Worm (Caenorhabditis elegans) whole organism, L2 larva: ENCODE data around the gene ins-6.

ENCODE experiments used
- alr-1 ChIP-seq: fragments of 150-350 bp; optimal IDR thresholded peaks from 2 replicates; lab custom pipeline; 2014; ENCODE audit warnings: missing biosample characterization, missing genetic modification characterization
- ama-1 ChIP-seq: fragments of 150-350 bp; optimal IDR thresholded peaks from 2 replicates; lab custom pipeline; 2018; ENCODE audit warnings: inconsistent platforms
- ceh-82 ChIP-seq: fragments of 150-350 bp; optimal IDR thresholded peaks from 2 replicates; lab custom pipeline; 2014; ENCODE audit warnings: missing biosample characterization, missing genetic modification characterization
- egl-27 ChIP-seq: sonication (generic microtip); optimal IDR thresholded peaks from 3 replicates; lab custom pipeline; 2017; ENCODE audit warnings: missing biosample characterization, missing genetic modification reagents, missing genetic modification characterization
- fos-1 ChIP-seq: fragments of 150-350 bp; optimal IDR thresholded peaks from 2 replicates; lab custom pipeline; 2014; ENCODE audit warnings: missing biosample characterization, missing genetic modification characterization
- lin-13 ChIP-seq: fragments of 150-350 bp; optimal IDR thresholded peaks from 2 replicates; lab custom pipeline; 2014; ENCODE audit warnings: missing biosample characterization, missing genetic modification reagents, missing genetic modification characterization
- nhr-12 ChIP-seq: fragments of 150-350 bp; optimal IDR thresholded peaks from 2 replicates; lab custom pipeline; 2014; ENCODE audit warnings: missing biosample characterization, missing genetic modification characterization
- nhr-23 ChIP-seq: fragments of 150-350 bp; optimal IDR thresholded peaks from 2 replicates; lab custom pipeline; 2014; ENCODE audit warnings: missing biosample characterization, missing genetic modification reagents, missing genetic modification characterization
- skn-1 ChIP-seq: sonication (generic microtip); optimal IDR thresholded peaks from 2 replicates; lab custom pipeline; 2017; ENCODE audit warnings: missing biosample characterization, missing genetic modification characterization
- snpc-4 ChIP-seq: fragments of 150-350 bp; optimal IDR thresholded peaks from 2 replicates; lab custom pipeline; 2014; ENCODE audit warnings: missing biosample characterization, missing genetic modification characterization
- unc-39 ChIP-seq: fragments of 150-350 bp; optimal IDR thresholded peaks from 2 replicates; lab custom pipeline; 2014; ENCODE audit warnings: missing biosample characterization, missing genetic modification characterization
- ztf-11 ChIP-seq: sonication (generic microtip); optimal IDR thresholded peaks from 2 replicates; lab custom pipeline; 2017; ENCODE audit warnings: missing biosample characterization, missing genetic modification characterization
- ztf-4 ChIP-seq: fragments of 150-350 bp; optimal IDR thresholded peaks from 2 replicates; lab custom pipeline; 2014; ENCODE audit warnings: missing biosample characterization, missing genetic modification characterization

DNA sequence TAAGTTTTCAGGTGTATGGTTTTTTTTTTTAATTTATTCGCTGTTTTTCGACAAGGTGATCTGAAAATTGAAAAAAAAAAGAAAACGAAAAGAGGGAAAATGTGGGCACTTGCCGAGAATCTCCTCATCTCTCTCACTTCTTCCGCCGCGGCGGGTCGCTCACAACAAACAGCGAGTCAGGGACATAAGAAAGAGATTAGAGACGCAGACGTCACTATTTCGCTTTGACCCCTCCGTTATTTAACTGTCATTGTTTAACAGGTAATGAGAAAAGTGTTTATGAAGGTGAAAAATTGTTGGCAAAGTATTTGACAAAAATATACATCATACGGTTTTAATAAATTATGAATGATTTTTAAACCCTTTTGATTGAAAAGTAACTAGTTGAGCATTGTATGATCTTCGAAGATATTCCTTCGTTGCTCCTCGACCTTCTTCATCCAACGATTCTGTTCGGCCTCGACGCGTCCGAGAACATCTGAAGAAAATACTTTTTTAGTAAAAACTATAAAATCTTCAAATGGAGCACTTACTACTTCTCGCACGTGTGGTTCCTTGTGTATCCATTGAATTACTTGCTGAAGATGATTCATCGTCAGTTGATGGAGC lies 45.9 kb downstream of the ins-6 start:
- TF ChIP-seq ztf-11 (no peak), ztf-4 (tag; lab: Kevin White, UChicago) (no peak), nhr-23 (tag; lab: Kevin White, UChicago) (no peak), ama-1 (lab: Kevin White, UChicago) (no peak), alr-1 (tag; lab: Kevin White, UChicago) (no peak), snpc-4 (tag; lab: Kevin White, UChicago) (no peak), ceh-82 (tag; lab: Kevin White, UChicago) (no peak), fos-1 (tag; lab: Kevin White, UChicago) (peak; percentile 15), nhr-12 (tag; lab: Kevin White, UChicago) (no peak), egl-27 (tag; lab: Kevin White, UChicago) (no peak), unc-39 (tag; lab: Kevin White, UChicago) (no peak), skn-1 (tag; lab: Kevin White, UChicago) (no peak), lin-13 (GFP tag; lab: Kevin White, UChicago) (peak; percentile 15)
